Fruit fly (Drosophila melanogaster) whole organism, embryonic: ENCODE measurements around the gene mahe.

Experiments used
- BtbVII ChIP-seq: fragments of 200-800 bp; sonication (Bioruptor generic); optimal IDR thresholded peaks from 3 replicates; lab custom pipeline; 2017; ENCODE audit warnings: missing biosample characterization, mild to moderate bottlenecking, missing genetic modification characterization
- CG10209 ChIP-seq: fragments of 200-800 bp; sonication (Bioruptor generic); optimal IDR thresholded peaks from 3 replicates; lab custom pipeline; 2017; ENCODE audit warnings: missing biosample characterization, mild to moderate bottlenecking, missing genetic modification characterization, missing genetic modification reagents
- CG11560 ChIP-seq: fragments of 200-800 bp; sonication (Bioruptor generic); IDR thresholded peaks from 3 replicates; pipeline ENCODE4 v1.3.6; 2022; ENCODE audit warnings: missing biosample characterization, missing genetic modification characterization
- CG13775 ChIP-seq: fragments of 200-800 bp; sonication (Bioruptor generic); optimal IDR thresholded peaks from 3 replicates; lab custom pipeline; 2017; ENCODE audit warnings: missing biosample characterization, mild to moderate bottlenecking, missing genetic modification characterization
- CG16813 ChIP-seq: fragments of 200-800 bp; sonication (Bioruptor generic); IDR thresholded peaks from 3 replicates; pipeline ENCODE4 v1.3.6; 2022; ENCODE audit warnings: missing biosample characterization, missing genetic modification characterization; ENCODE audit not compliant: partially characterized antibody
- CG17361 ChIP-seq: fragments of 200-800 bp; sonication (Bioruptor generic); IDR thresholded peaks from 3 replicates; pipeline ENCODE4 v1.3.6; 2022; ENCODE audit warnings: missing biosample characterization, missing genetic modification characterization
- CG18476 ChIP-seq: fragments of 200-800 bp; sonication (Bioruptor generic); optimal IDR thresholded peaks from 2 replicates; lab custom pipeline; 2016; ENCODE audit warnings: missing biosample characterization, mild to moderate bottlenecking, missing genetic modification characterization
- CG18764 ChIP-seq: fragments of 200-800 bp; sonication (Bioruptor generic); optimal IDR thresholded peaks from 3 replicates; lab custom pipeline; 2016; ENCODE audit warnings: missing biosample characterization, missing genetic modification characterization
- CG2199 ChIP-seq: fragments of 200-800 bp; sonication (Bioruptor generic); IDR thresholded peaks from 3 replicates; pipeline ENCODE4 v1.3.6; 2022; ENCODE audit warnings: missing biosample characterization, missing genetic modification characterization
- CG31224 ChIP-seq: fragments of 200-800 bp; sonication (Bioruptor generic); IDR thresholded peaks from 2 replicates; pipeline ENCODE4 v1.3.6; 2022; ENCODE audit warnings: missing biosample characterization, missing genetic modification characterization
- CG32772 ChIP-seq: fragments of 200-800 bp; sonication (Bioruptor generic); IDR thresholded peaks from 2 replicates; pipeline ENCODE4 v1.3.6; 2022; ENCODE audit warnings: missing biosample characterization, missing genetic modification characterization
- CG5245 ChIP-seq: fragments of 200-800 bp; sonication (Bioruptor generic); optimal IDR thresholded peaks from 3 replicates; lab custom pipeline; 2016; ENCODE audit warnings: missing biosample characterization, missing genetic modification characterization
- CG6854 ChIP-seq: fragments of 200-800 bp; sonication (Bioruptor generic); optimal IDR thresholded peaks from 3 replicates; lab custom pipeline; 2017; ENCODE audit warnings: missing biosample characterization, mild to moderate bottlenecking, missing genetic modification characterization
- CG7556 ChIP-seq: fragments of 200-800 bp; sonication (Bioruptor generic); optimal IDR thresholded peaks from 2 replicates; lab custom pipeline; 2017; ENCODE audit warnings: missing biosample characterization, mild to moderate bottlenecking, missing genetic modification characterization
- CG7786 ChIP-seq: fragments of 200-800 bp; sonication (Bioruptor generic); optimal IDR thresholded peaks from 2 replicates; lab custom pipeline; 2016; ENCODE audit warnings: missing biosample characterization, missing genetic modification characterization
- CG7987 ChIP-seq: fragments of 200-800 bp; sonication (Bioruptor generic); optimal IDR thresholded peaks from 2 replicates; lab custom pipeline; 2018; ENCODE audit warnings: missing biosample characterization, mild to moderate bottlenecking, missing genetic modification characterization, moderate library complexity
- CG8924 ChIP-seq: fragments of 200-800 bp; optimal IDR thresholded peaks from 3 replicates; lab custom pipeline; 2019; ENCODE audit warnings: missing biosample characterization, mild to moderate bottlenecking, missing genetic modification characterization, moderate library complexity
- Camta ChIP-seq: fragments of 200-800 bp; sonication (Bioruptor generic); optimal IDR thresholded peaks from 2 replicates; lab custom pipeline; 2016; ENCODE audit warnings: missing biosample characterization, missing genetic modification characterization
- CoRest ChIP-seq: fragments of 200-800 bp; sonication (Bioruptor generic); optimal IDR thresholded peaks from 3 replicates; lab custom pipeline; 2018; ENCODE audit warnings: missing biosample characterization, mild to moderate bottlenecking, missing genetic modification characterization, moderate library complexity
- Dp ChIP-seq: fragments of 200-800 bp; sonication (Bioruptor generic); optimal IDR thresholded peaks from 2 replicates; lab custom pipeline; 2018; ENCODE audit warnings: missing biosample characterization, mild to moderate bottlenecking, missing genetic modification characterization, moderate library complexity
- Fer2 ChIP-seq: fragments of 200-800 bp; sonication (Bioruptor generic); optimal IDR thresholded peaks from 2 replicates; lab custom pipeline; 2018; ENCODE audit warnings: missing biosample characterization, mild to moderate bottlenecking, missing genetic modification characterization, moderate library complexity
- H2.0 ChIP-seq: fragments of 200-800 bp; sonication (Bioruptor generic); IDR thresholded peaks from 2 replicates; pipeline ENCODE4 v1.3.6; 2022; ENCODE audit warnings: missing biosample characterization, missing genetic modification characterization
- HmgZ ChIP-seq: fragments of 200-800 bp; sonication (Bioruptor generic); optimal IDR thresholded peaks from 2 replicates; lab custom pipeline; 2018; ENCODE audit warnings: missing biosample characterization, mild to moderate bottlenecking, missing genetic modification characterization
- Lhr ChIP-seq: fragments of 200-800 bp; sonication (Bioruptor generic); optimal IDR thresholded peaks from 3 replicates; lab custom pipeline; 2017; ENCODE audit warnings: mild to moderate bottlenecking, missing biosample characterization, missing genetic modification reagents, missing genetic modification characterization
- MESR4 ChIP-seq: fragments of 200-800 bp; sonication (Bioruptor generic); optimal IDR thresholded peaks from 2 replicates; lab custom pipeline; 2018; ENCODE audit warnings: missing biosample characterization, mild to moderate bottlenecking, missing genetic modification characterization, moderate library complexity
- Mad ChIP-seq: fragments of 200-800 bp; sonication (Bioruptor generic); optimal IDR thresholded peaks from 2 replicates; lab custom pipeline; 2016; ENCODE audit warnings: missing biosample characterization, missing genetic modification characterization
- Meics ChIP-seq: fragments of 200-800 bp; sonication (Bioruptor generic); optimal IDR thresholded peaks from 2 replicates; lab custom pipeline; 2017; ENCODE audit warnings: missing biosample characterization, mild to moderate bottlenecking, missing genetic modification characterization
- NC2α ChIP-seq: fragments of 200-800 bp; sonication (Bioruptor generic); optimal IDR thresholded peaks from 2 replicates; lab custom pipeline; 2016; ENCODE audit warnings: missing biosample characterization, missing genetic modification characterization
- NFAT ChIP-seq: fragments of 200-800 bp; sonication (Bioruptor generic); IDR thresholded peaks from 2 replicates; pipeline ENCODE4 v1.3.6; 2022; ENCODE audit warnings: missing biosample characterization, missing genetic modification characterization
- PHDP ChIP-seq: fragments of 200-800 bp; sonication (Bioruptor generic); optimal IDR thresholded peaks from 3 replicates; lab custom pipeline; 2018; ENCODE audit warnings: missing biosample characterization, mild to moderate bottlenecking, missing genetic modification characterization, moderate library complexity
- Spps ChIP-seq: fragments of 200-800 bp; sonication (Bioruptor generic); optimal IDR thresholded peaks from 2 replicates; lab custom pipeline; 2018; ENCODE audit warnings: missing biosample characterization, mild to moderate bottlenecking, missing genetic modification characterization
- Ssrp ChIP-seq: fragments of 200-800 bp; sonication (Bioruptor generic); optimal IDR thresholded peaks from 2 replicates; lab custom pipeline; 2018; ENCODE audit warnings: missing biosample characterization, mild to moderate bottlenecking, missing genetic modification characterization, moderate library complexity
- Vsx1 ChIP-seq: fragments of 200-800 bp; sonication (Bioruptor generic); optimal IDR thresholded peaks from 2 replicates; lab custom pipeline; 2017; ENCODE audit warnings: missing biosample characterization, mild to moderate bottlenecking, missing genetic modification characterization, missing genetic modification reagents
- YL-1 ChIP-seq: fragments of 200-800 bp; sonication (Bioruptor generic); optimal IDR thresholded peaks from 3 replicates; lab custom pipeline; 2017; ENCODE audit warnings: missing biosample characterization, mild to moderate bottlenecking, missing genetic modification characterization
- ci ChIP-seq: fragments of 200-800 bp; sonication (Bioruptor generic); IDR thresholded peaks from 3 replicates; pipeline ENCODE4 v1.3.6; 2022; ENCODE audit warnings: missing biosample characterization, missing genetic modification characterization
- da ChIP-seq: fragments of 200-800 bp; sonication (Bioruptor generic); optimal IDR thresholded peaks from 2 replicates; lab custom pipeline; 2016; ENCODE audit warnings: missing biosample characterization, missing genetic modification characterization
- insv ChIP-seq, 2 experiments: fragments of 200-800 bp; sonication (Bioruptor generic); optimal IDR thresholded peaks; 3 replicates each; lab custom pipeline; 2016 to 2018; ENCODE audit warnings: missing biosample characterization in 2 of 2, missing genetic modification characterization in 2 of 2
- klu ChIP-seq: fragments of 200-800 bp; sonication (Bioruptor generic); IDR thresholded peaks from 2 replicates; pipeline ENCODE4 v1.3.6; 2022; ENCODE audit warnings: missing biosample characterization, missing genetic modification characterization
- nom ChIP-seq: fragments of 200-800 bp; sonication (Bioruptor generic); optimal IDR thresholded peaks from 2 replicates; lab custom pipeline; 2017; ENCODE audit warnings: missing biosample characterization, missing genetic modification characterization, mild to moderate bottlenecking, moderate library complexity, missing genetic modification reagents
- odd ChIP-seq: fragments of 200-800 bp; sonication (Bioruptor generic); optimal IDR thresholded peaks from 2 replicates; lab custom pipeline; 2017; ENCODE audit warnings: missing biosample characterization, mild to moderate bottlenecking, missing genetic modification characterization
- otp ChIP-seq: fragments of 200-800 bp; sonication (Bioruptor generic); IDR thresholded peaks from 3 replicates; pipeline ENCODE4, ENCODE4 v1.3.6; 2022; ENCODE audit warnings: missing biosample characterization, missing genetic modification characterization
- peb ChIP-seq: fragments of 200-800 bp; sonication (Bioruptor generic); IDR thresholded peaks from 2 replicates; pipeline ENCODE4 v1.3.6; 2022; ENCODE audit warnings: missing biosample characterization, missing genetic modification characterization
- pho ChIP-seq: fragments of 200-800 bp; sonication (Bioruptor generic); optimal IDR thresholded peaks from 2 replicates; lab custom pipeline; 2016; ENCODE audit warnings: missing biosample characterization, missing genetic modification characterization
- phol ChIP-seq: fragments of 200-800 bp; sonication (Bioruptor generic); optimal IDR thresholded peaks from 3 replicates; lab custom pipeline; 2018; ENCODE audit warnings: missing biosample characterization, mild to moderate bottlenecking, missing genetic modification characterization, moderate library complexity
- sima ChIP-seq: fragments of 200-800 bp; sonication (Bioruptor generic); optimal IDR thresholded peaks from 2 replicates; lab custom pipeline; 2016; ENCODE audit warnings: missing biosample characterization, missing genetic modification characterization
- tap ChIP-seq: fragments of 200-800 bp; optimal IDR thresholded peaks from 3 replicates; lab custom pipeline; 2019; ENCODE audit warnings: missing biosample characterization, mild to moderate bottlenecking, missing genetic modification characterization, moderate library complexity
- tll ChIP-seq, 2 experiments: fragments of 200-800 bp in 1 of 2; fragments of >200 bp in 1 of 2; sonication (Bioruptor generic) in 1 of 2; optimal IDR thresholded peaks; 2 replicates each; lab custom pipeline; 2017 to 2019; ENCODE audit warnings: missing biosample characterization in 2 of 2, missing genetic modification characterization in 2 of 2, mild to moderate bottlenecking in 1 of 2, moderate library complexity in 1 of 2
- vvl ChIP-seq: fragments of 200-800 bp; sonication (Bioruptor generic); IDR thresholded peaks from 2 replicates; pipeline ENCODE4 v1.3.6; 2022; ENCODE audit warnings: missing biosample characterization, missing genetic modification characterization
- zfh1 ChIP-seq: fragments of 200-800 bp; sonication (Bioruptor generic); IDR thresholded peaks from 3 replicates; pipeline ENCODE4 v1.3.6; 2022; ENCODE audit warnings: missing biosample characterization, missing genetic modification characterization

Gene mahe

DNA sequence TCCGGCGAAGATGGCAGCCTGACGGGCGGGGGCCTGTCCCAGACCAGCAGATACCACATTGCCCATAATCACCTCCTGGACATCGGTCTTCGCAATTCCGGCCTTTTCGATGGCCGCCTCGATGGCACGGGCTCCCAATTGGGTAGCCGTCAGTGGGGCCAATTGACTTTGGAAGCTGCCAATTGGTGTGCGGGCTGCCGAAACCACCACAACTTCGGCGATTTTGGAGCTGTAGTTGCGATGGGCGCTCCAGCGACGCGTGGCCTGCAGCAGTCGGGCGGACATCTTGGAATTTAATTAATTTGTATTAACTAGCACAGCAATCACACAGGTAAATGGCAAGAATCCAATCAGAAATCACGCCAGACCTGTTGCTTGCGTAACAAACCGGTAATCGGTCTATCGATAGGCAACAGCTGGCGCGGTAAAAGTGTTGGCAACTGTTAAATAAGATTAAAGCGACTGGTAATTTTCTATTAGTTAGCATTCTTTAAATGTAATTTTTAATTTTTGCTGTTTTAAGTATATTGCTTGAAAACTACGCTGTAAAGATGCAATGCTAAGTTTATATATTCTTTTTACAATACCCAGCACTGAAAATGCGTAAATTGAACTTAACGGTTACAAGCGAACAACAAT lies 42.7 kb downstream of the mahe start, which contains the start of gene Acat1 (continued):
- peak; percentile 64 for TF ChIP-seq phol (tag; lab: Kevin White, UChicago)
- peak; percentile 35 for TF ChIP-seq Dp (GFP tag; lab: Kevin White, UChicago)
- TF ChIP-seq tap (tag; lab: Kevin White, UChicago) = peak; percentile 27
- peak; percentile 19 for TF ChIP-seq nom (GFP tag; lab: Kevin White, UChicago)
- TF ChIP-seq CG31224 (GFP tag; lab: Robert Waterston, UW) = 0 out of 2 replicates have a peak, but pooled peaks have one; percentile 30
- peak; percentile 83 for TF ChIP-seq vvl (GFP tag; lab: Robert Waterston, UW)
- TF ChIP-seq insv (GFP tag; optimal IDR thresholded peaks at IDR 0.05; lab: Kevin White, UChicago) = peak; percentile 56 to 94
- peak; percentile 19 for TF ChIP-seq CG7987
- TF ChIP-seq CG13775 (GFP tag; lab: Kevin White, UChicago) = peak; percentile 47
- no peak for TF ChIP-seq peb (GFP tag; lab: Robert Waterston, UW)
- no peak for TF ChIP-seq sima (GFP tag; lab: Kevin White, UChicago)
- TF ChIP-seq tll (GFP tag; optimal IDR thresholded peaks at IDR 0.05; lab: Kevin White, UChicago) = no peak
- TF ChIP-seq CG2199 = 0 out of 3 replicates have a peak, but pooled peaks have one; percentile 15
- peak; percentile 32; the same call in 1 of the 2 replicates for TF ChIP-seq klu (GFP tag; lab: Robert Waterston, UW)
- TF ChIP-seq CG18476 (GFP tag; lab: Kevin White, UChicago) = peak; percentile 64
- no peak for TF ChIP-seq CG17361
- peak; percentile 58 for TF ChIP-seq CG7556 (GFP tag; lab: Kevin White, UChicago)
- peak; percentile 52 for TF ChIP-seq Meics (GFP tag; lab: Kevin White, UChicago)
- peak; percentile 65 for TF ChIP-seq MESR4 (GFP tag; lab: Kevin White, UChicago)
- TF ChIP-seq CG7786 (GFP tag; lab: Kevin White, UChicago) = peak; percentile 40
- TF ChIP-seq NC2α (GFP tag; lab: Kevin White, UChicago) = no peak
- peak; percentile 61 for TF ChIP-seq PHDP (tag; lab: Kevin White, UChicago)
- 0 out of 2 replicates have a peak, but pooled peaks have one; percentile 5 for TF ChIP-seq CG32772 (GFP tag; lab: Robert Waterston, UW)
- peak; percentile 65 for TF ChIP-seq YL-1
- TF ChIP-seq Lhr (GFP tag; lab: Kevin White, UChicago) = peak; percentile 27
- peak; percentile 76 for TF ChIP-seq zfh1 (GFP tag; lab: Robert Waterston, UW)
- no peak for TF ChIP-seq BtbVII (GFP tag; lab: Kevin White, UChicago)
- TF ChIP-seq CG11560 (tag; lab: Robert Waterston, UW) = 0 out of 3 replicates have a peak, but pooled peaks have one; percentile 10
- TF ChIP-seq Fer2 = no peak
- peak; percentile 15 for TF ChIP-seq CG18764 (GFP tag; lab: Kevin White, UChicago)
- TF ChIP-seq Spps = peak; percentile 23
- TF ChIP-seq da (GFP tag; lab: Kevin White, UChicago) = no peak
- TF ChIP-seq CG6854 = no peak
- peak; percentile 41 for TF ChIP-seq CG8924 (tag; lab: Kevin White, UChicago)
- TF ChIP-seq Ssrp (tag; lab: Kevin White, UChicago) = peak; percentile 18
- peak; percentile 26; the same call in 1 of the 2 replicates for TF ChIP-seq H2.0
- TF ChIP-seq pho (GFP tag; lab: Kevin White, UChicago) = peak; percentile 40
- peak; percentile 50; the same call in 1 of the 3 replicates for TF ChIP-seq otp
- no peak for TF ChIP-seq odd (GFP tag; lab: Kevin White, UChicago)
- TF ChIP-seq Camta (GFP tag; lab: Kevin White, UChicago) = peak; percentile 25
- no peak for TF ChIP-seq CG16813
- no peak for TF ChIP-seq Mad
- peak; percentile 34 for TF ChIP-seq HmgZ (tag; lab: Kevin White, UChicago)
- peak; percentile 37 for TF ChIP-seq CoRest (tag; lab: Kevin White, UChicago)
- TF ChIP-seq Vsx1 (GFP tag; lab: Kevin White, UChicago) = no peak
- TF ChIP-seq ci (GFP tag; lab: Robert Waterston, UW) = peak; percentile 76
- peak; percentile 44 for TF ChIP-seq CG10209
- no peak for TF ChIP-seq NFAT (GFP tag; lab: Robert Waterston, UW)
- peak; percentile 29 for TF ChIP-seq CG5245 (GFP tag; lab: Kevin White, UChicago)
